Fruit fly (Drosophila melanogaster): ENCODE data around the gene Sdic3.

Gene Sdic3

dm6 chrX:20235794-20236513 lies 41.9 kb upstream of the Sdic3 start, which contains the start of gene sw (continued):
- peak; percentile 85 for TF ChIP-seq slbo (GFP tag; IDR thresholded peaks at IDR 0.05)
- TF ChIP-seq CG7556 (GFP tag; optimal IDR thresholded peaks at IDR 0.05): peak; percentile 26
- peak; percentile 53 for TF ChIP-seq CG18599 (GFP tag; optimal IDR thresholded peaks at IDR 0.05)
- peak; percentile 48 for TF ChIP-seq CG8089 (GFP tag; optimal IDR thresholded peaks at IDR 0.05)
- TF ChIP-seq Xbp1 (GFP tag; optimal IDR thresholded peaks at IDR 0.05): peak; percentile 59
- peak; percentile 52 for TF ChIP-seq HHEX (GFP tag; optimal IDR thresholded peaks at IDR 0.05)
- TF ChIP-seq Awh (GFP tag; IDR thresholded peaks at IDR 0.05): 0 out of 2 replicates have a peak, but pooled peaks have one; percentile 21
- TF ChIP-seq Hmr (GFP tag; optimal IDR thresholded peaks at IDR 0.05): peak; percentile 55
- no peak for TF ChIP-seq CG10565 (GFP tag; optimal IDR thresholded peaks at IDR 0.05)
- peak; percentile 99 for TF ChIP-seq CG17186 (GFP tag; optimal IDR thresholded peaks at IDR 0.05)
- no peak for TF ChIP-seq cg (GFP tag; optimal IDR thresholded peaks at IDR 0.05)
- TF ChIP-seq CG10431 (GFP tag; optimal IDR thresholded peaks at IDR 0.05): no peak
- TF ChIP-seq Elba2 (GFP tag; optimal IDR thresholded peaks at IDR 0.05): no peak
- TF ChIP-seq CG7987 (GFP tag; optimal IDR thresholded peaks at IDR 0.05): no peak
- no peak for TF ChIP-seq NC2α (GFP tag; optimal IDR thresholded peaks at IDR 0.05)
- no peak for TF ChIP-seq ERR (GFP tag; optimal IDR thresholded peaks at IDR 0.05)
- TF ChIP-seq gfzf (GFP tag; optimal IDR thresholded peaks at IDR 0.05): no peak
- TF ChIP-seq CG16779 (GFP tag; IDR thresholded peaks at IDR 0.05): no peak
- TF ChIP-seq nerfin-1 (tag; optimal IDR thresholded peaks at IDR 0.05): peak; percentile 39
- no peak for TF ChIP-seq fru (optimal IDR thresholded peaks at IDR 0.05)
- TF ChIP-seq Blimp-1 (GFP tag; optimal IDR thresholded peaks at IDR 0.05): peak; percentile 32
- no peak for TF ChIP-seq CkIIα-i1 (GFP tag; IDR thresholded peaks at IDR 0.05)
- peak; percentile 43 for TF ChIP-seq Fer2 (tag; optimal IDR thresholded peaks at IDR 0.05)
- TF ChIP-seq stc (GFP tag; IDR thresholded peaks at IDR 0.05): 0 out of 2 replicates have a peak, but pooled peaks have one; percentile 22
- TF ChIP-seq CG4820 (GFP tag; optimal IDR thresholded peaks at IDR 0.05): peak; percentile 41
- TF ChIP-seq Dip3 (GFP tag; optimal IDR thresholded peaks at IDR 0.05): peak; percentile 63
- TF ChIP-seq Spps (tag; optimal IDR thresholded peaks at IDR 0.05): no peak
- peak; percentile 95 for TF ChIP-seq Scr (GFP tag; IDR thresholded peaks at IDR 0.05; ENCODE audit: partially characterized antibody)
- no peak for TF ChIP-seq Lim3 (GFP tag; IDR thresholded peaks at IDR 0.05)
- peak; percentile 62 for TF ChIP-seq CG17829 (tag; optimal IDR thresholded peaks at IDR 0.05)
- no peak for TF ChIP-seq repo (GFP tag; optimal IDR thresholded peaks at IDR 0.05)
- peak; percentile 74 for TF ChIP-seq al (GFP tag; IDR thresholded peaks at IDR 0.05)
- TF ChIP-seq NC2β (GFP tag; optimal IDR thresholded peaks at IDR 0.05): peak; percentile 15
- TF ChIP-seq CG18764 (GFP tag; optimal IDR thresholded peaks at IDR 0.05): no peak
- peak; percentile 56 for TF ChIP-seq CG33557 (GFP tag; optimal IDR thresholded peaks at IDR 0.05)
- TF ChIP-seq BtbVII (GFP tag; optimal IDR thresholded peaks at IDR 0.05): no peak
- TF ChIP-seq CG12071 (GFP tag; optimal IDR thresholded peaks at IDR 0.05): no peak
- peak; percentile 41 for TF ChIP-seq Sox102F (GFP tag; optimal IDR thresholded peaks at IDR 0.05)
- no peak for TF ChIP-seq tup (GFP tag; optimal IDR thresholded peaks at IDR 0.05)
- no peak for TF ChIP-seq ash1 (GFP tag; optimal IDR thresholded peaks at IDR 0.05)
- peak; percentile 47 for TF ChIP-seq pho (GFP tag; optimal IDR thresholded peaks at IDR 0.05)
- TF ChIP-seq shn (GFP tag; optimal IDR thresholded peaks at IDR 0.05): peak; percentile 65
- TF ChIP-seq Abd-B (GFP tag; optimal IDR thresholded peaks at IDR 0.05): peak; percentile 82
- TF ChIP-seq CG2678 (tag; optimal IDR thresholded peaks at IDR 0.05): no peak
- TF ChIP-seq dpn (GFP tag; optimal IDR thresholded peaks at IDR 0.05): peak; percentile 58 to 59
- no peak for TF ChIP-seq aop (GFP tag; IDR thresholded peaks at IDR 0.05)
- peak; percentile 62 for TF ChIP-seq trem (tag; optimal IDR thresholded peaks at IDR 0.05)
- peak; percentile 81 for TF ChIP-seq CG6272 (GFP tag; IDR thresholded peaks at IDR 0.05)
- TF ChIP-seq amos (GFP tag; IDR thresholded peaks at IDR 0.05; ENCODE audit: partially characterized antibody): peak; percentile 91
- peak; percentile 16 for TF ChIP-seq psq (GFP tag; optimal IDR thresholded peaks at IDR 0.05)
